ENCODE assay signal across 1 fruit fly cellular context in genomic region chr3L:8853382-8853781, dm6.
TF ChIP-seq lines count a peak whose summit lies in the region.

No protein-coding gene starts in this region.

TF ChIP-seq in whole organism, embryonic, 481 proteins besides CTCF, POLR2A, EP300 and RAD21 (continued from another document):
- peak; percentile 5 for TF ChIP-seq Sox102F (GFP tag; optimal IDR thresholded peaks at IDR 0.05; lab: Kevin White, UChicago)
- peak; percentile 13; the same call in 1 of the 4 replicates for TF ChIP-seq Gug (GFP tag; IDR thresholded peaks at IDR 0.05; lab: Robert Waterston, UW)
- TF ChIP-seq ash1 (GFP tag; optimal IDR thresholded peaks at IDR 0.05; lab: Kevin White, UChicago): no peak
- TF ChIP-seq CG31441 (GFP tag; IDR thresholded peaks at IDR 0.05; lab: Robert Waterston, UW): 0 out of 2 replicates have a peak, but pooled peaks have one; percentile 13
- TF ChIP-seq Aef1 (GFP tag; IDR thresholded peaks at IDR 0.05; lab: Robert Waterston, UW): 0 out of 3 replicates have a peak, but pooled peaks have one; percentile 9
- no peak for TF ChIP-seq CG8290 (GFP tag; optimal IDR thresholded peaks at IDR 0.05; lab: Kevin White, UChicago)
- peak in 1 of 2 experiments; percentile 25 for TF ChIP-seq CG8290 (tag; optimal IDR thresholded peaks at IDR 0.05; lab: Kevin White, UChicago)
- TF ChIP-seq zfh1 (GFP tag; IDR thresholded peaks at IDR 0.05; lab: Robert Waterston, UW): peak; percentile 20; the same call in 1 of the 3 replicates
- 0 out of 2 replicates have a peak, but pooled peaks have one; percentile 6 for TF ChIP-seq CG43689 (GFP tag; IDR thresholded peaks at IDR 0.05; lab: Robert Waterston, UW)
- TF ChIP-seq cwo (GFP tag; optimal IDR thresholded peaks at IDR 0.05; lab: Kevin White, UChicago): peak; percentile 2
TF ChIP-seq in whole organism, embryonic: peak in this region for 30.
